Fruit fly (Drosophila melanogaster) whole organism, embryonic: ENCODE results near the gene CG6431.
A peak's percentile ranks its signal among the peaks of the same experiment; 100 is the strongest.

Experiments used
- BEAF-32 ChIP-seq: fragments of 200-800 bp; sonication (Bioruptor generic); optimal IDR thresholded peaks from 3 replicates; lab custom pipeline; 2017; ENCODE audit warnings: missing biosample characterization, missing genetic modification characterization, mild to moderate bottlenecking, moderate library complexity, missing genetic modification reagents
- Bgb ChIP-seq: fragments of 200-800 bp; sonication (Bioruptor generic); IDR thresholded peaks from 2 replicates; pipeline ENCODE4 v1.3.6; 2022; ENCODE audit warnings: missing biosample characterization, missing genetic modification characterization; ENCODE audit not compliant: partially characterized antibody
- Blimp-1 ChIP-seq: fragments of 200-800 bp; sonication (Bioruptor generic); optimal IDR thresholded peaks from 3 replicates; lab custom pipeline; 2018; ENCODE audit warnings: missing biosample characterization, missing genetic modification characterization, mild to moderate bottlenecking, moderate library complexity, missing genetic modification reagents
- CG12659 ChIP-seq: fragments of 200-800 bp; sonication (Bioruptor generic); optimal IDR thresholded peaks from 3 replicates; lab custom pipeline; 2017; ENCODE audit warnings: mild to moderate bottlenecking, missing biosample characterization, missing genetic modification reagents, missing genetic modification characterization
- CG14441 ChIP-seq: fragments of 200-800 bp; sonication (Bioruptor generic); IDR thresholded peaks from 2 replicates; pipeline ENCODE4 v1.3.6; 2022; ENCODE audit warnings: missing biosample characterization, missing genetic modification characterization
- CG17802 ChIP-seq: fragments of 200-800 bp; sonication (Bioruptor generic); optimal IDR thresholded peaks from 2 replicates; lab custom pipeline; 2018; ENCODE audit warnings: missing biosample characterization, mild to moderate bottlenecking, missing genetic modification characterization, moderate library complexity
- CG31441 ChIP-seq: fragments of 200-800 bp; sonication (Bioruptor generic); IDR thresholded peaks from 2 replicates; pipeline ENCODE4 v1.3.6; 2022; ENCODE audit warnings: missing biosample characterization, missing genetic modification characterization
- CG3163 ChIP-seq: fragments of 200-800 bp; sonication (Bioruptor generic); optimal IDR thresholded peaks from 3 replicates; lab custom pipeline; 2016; ENCODE audit warnings: missing biosample characterization, missing genetic modification characterization
- CG32532 ChIP-seq: fragments of 200-800 bp; sonication (Bioruptor generic); IDR thresholded peaks from 2 replicates; pipeline ENCODE4 v1.3.6; 2022; ENCODE audit warnings: missing biosample characterization, missing genetic modification characterization
- CG3281 ChIP-seq: fragments of 200-800 bp; sonication (Bioruptor generic); optimal IDR thresholded peaks from 3 replicates; lab custom pipeline; 2017; ENCODE audit warnings: missing biosample characterization, mild to moderate bottlenecking, missing genetic modification characterization
- CG3995 ChIP-seq: fragments of 200-800 bp; sonication (Bioruptor generic); optimal IDR thresholded peaks from 3 replicates; lab custom pipeline; 2016; ENCODE audit warnings: missing biosample characterization, missing genetic modification characterization
- Fer3 ChIP-seq: fragments of 200-800 bp; sonication (Bioruptor generic); optimal IDR thresholded peaks from 2 replicates; lab custom pipeline; 2018; ENCODE audit warnings: missing biosample characterization, mild to moderate bottlenecking, missing genetic modification characterization, moderate library complexity
- HLHmδ ChIP-seq: fragments of 200-800 bp; sonication (Bioruptor generic); optimal IDR thresholded peaks from 2 replicates; lab custom pipeline; 2018; ENCODE audit warnings: missing biosample characterization, mild to moderate bottlenecking, missing genetic modification characterization, moderate library complexity
- MTF-1 ChIP-seq: fragments of 200-800 bp; sonication (Bioruptor generic); optimal IDR thresholded peaks from 2 replicates; lab custom pipeline; 2018; ENCODE audit warnings: missing biosample characterization, mild to moderate bottlenecking, missing genetic modification characterization, borderline replicate concordance
- NC2β ChIP-seq: fragments of 200-800 bp; sonication (Bioruptor generic); optimal IDR thresholded peaks from 2 replicates; lab custom pipeline; 2016; ENCODE audit warnings: missing biosample characterization, missing genetic modification characterization
- Pdp1 ChIP-seq, 2 experiments: fragments of 200-800 bp; sonication (Bioruptor generic); optimal IDR thresholded peaks; 3 replicates each; lab custom pipeline; 2016; ENCODE audit warnings: missing biosample characterization in 2 of 2, missing genetic modification characterization in 2 of 2, mild to moderate bottlenecking in 1 of 2, moderate library complexity in 1 of 2
- Poxn ChIP-seq: fragments of 200-800 bp; sonication (Bioruptor generic); IDR thresholded peaks from 2 replicates; pipeline ENCODE4 v1.3.6; 2022; ENCODE audit warnings: missing biosample characterization, missing genetic modification characterization
- Ptx1 ChIP-seq: fragments of 200-800 bp; sonication (Bioruptor generic); IDR thresholded peaks from 2 replicates; pipeline ENCODE4 v1.3.6; 2022; ENCODE audit warnings: missing biosample characterization, missing genetic modification characterization
- Spps ChIP-seq: fragments of 200-800 bp; sonication (Bioruptor generic); optimal IDR thresholded peaks from 2 replicates; lab custom pipeline; 2018; ENCODE audit warnings: missing biosample characterization, mild to moderate bottlenecking, missing genetic modification characterization
- Vsx1 ChIP-seq: fragments of 200-800 bp; sonication (Bioruptor generic); optimal IDR thresholded peaks from 2 replicates; lab custom pipeline; 2017; ENCODE audit warnings: missing biosample characterization, mild to moderate bottlenecking, missing genetic modification characterization, missing genetic modification reagents
- bsh ChIP-seq, 2 experiments: fragments of 200-800 bp; sonication (Bioruptor generic); optimal IDR thresholded peaks; 2 replicates each; lab custom pipeline; 2017 to 2018; ENCODE audit warnings: mild to moderate bottlenecking in 2 of 2, missing biosample characterization in 2 of 2, missing genetic modification characterization in 2 of 2, moderate library complexity in 1 of 2
- caup ChIP-seq: fragments of 200-800 bp; sonication (Bioruptor generic); optimal IDR thresholded peaks from 3 replicates; lab custom pipeline; 2017; ENCODE audit warnings: missing biosample characterization, mild to moderate bottlenecking, missing genetic modification characterization, moderate library complexity; ENCODE audit not compliant: severe bottlenecking
- chn ChIP-seq: fragments of 200-800 bp; sonication (Bioruptor generic); optimal IDR thresholded peaks from 2 replicates; lab custom pipeline; 2016; ENCODE audit warnings: missing biosample characterization, missing genetic modification characterization
- croc ChIP-seq: fragments of 200-800 bp; sonication (Bioruptor generic); conservative IDR thresholded peaks from 3 replicates; pipeline ENCODE4 v1.3.6; 2022; ENCODE audit warnings: missing biosample characterization, missing genetic modification characterization
- dati ChIP-seq: fragments of 200-800 bp; sonication (Bioruptor generic); IDR thresholded peaks from 2 replicates; pipeline ENCODE4 v1.3.6; 2022; ENCODE audit warnings: missing biosample characterization, missing genetic modification characterization
- ems ChIP-seq: fragments of 200-800 bp; sonication (Bioruptor generic); optimal IDR thresholded peaks from 3 replicates; lab custom pipeline; 2016; ENCODE audit warnings: missing biosample characterization, missing genetic modification characterization
- eve ChIP-seq, 2 experiments: fragments of >200 bp; optimal IDR thresholded peaks; 2 replicates each; lab custom pipeline; 2017; ENCODE audit warnings: missing biosample characterization in 2 of 2, missing genetic modification characterization in 2 of 2
- exex ChIP-seq: fragments of 200-800 bp; sonication (Bioruptor generic); optimal IDR thresholded peaks from 4 replicates; lab custom pipeline; 2018; ENCODE audit warnings: missing biosample characterization, mild to moderate bottlenecking, missing genetic modification characterization, moderate library complexity
- gcm ChIP-seq: fragments of 200-800 bp; sonication (Bioruptor generic); optimal IDR thresholded peaks from 2 replicates; lab custom pipeline; 2019; ENCODE audit warnings: missing biosample characterization, mild to moderate bottlenecking, missing genetic modification characterization, moderate library complexity
- gcm2 ChIP-seq: fragments of 200-800 bp; sonication (Bioruptor generic); optimal IDR thresholded peaks from 2 replicates; lab custom pipeline; 2016; ENCODE audit warnings: missing biosample characterization, missing genetic modification characterization
- h ChIP-seq: fragments of >200 bp; optimal IDR thresholded peaks from 2 replicates; lab custom pipeline; 2017
- hkb ChIP-seq, 2 experiments: fragments of 200-800 bp in 1 of 2; fragments of >200 bp in 1 of 2; sonication (Bioruptor generic) in 1 of 2; IDR thresholded peaks in 1 of 2; optimal IDR thresholded peaks in 1 of 2; 2 replicates each; pipeline versions ENCODE4 v1.3.6 to Lab custom; 2017 to 2022; ENCODE audit warnings: missing biosample characterization in 1 of 2, missing genetic modification characterization in 1 of 2
- inv ChIP-seq: fragments of 200-800 bp; sonication (Bioruptor generic); IDR thresholded peaks from 2 replicates; pipeline ENCODE4 v1.3.6; 2022; ENCODE audit warnings: missing biosample characterization, missing genetic modification characterization; ENCODE audit not compliant: partially characterized antibody
- mam ChIP-seq: fragments of 200-800 bp; sonication (Bioruptor generic); optimal IDR thresholded peaks from 3 replicates; lab custom pipeline; 2016; ENCODE audit warnings: missing biosample characterization, missing genetic modification characterization
- nerfin-2 ChIP-seq: fragments of 200-800 bp; sonication (Bioruptor generic); IDR thresholded peaks from 2 replicates; pipeline ENCODE4 v1.3.6; 2022; ENCODE audit warnings: missing biosample characterization, missing genetic modification characterization; ENCODE audit not compliant: partially characterized antibody
- pan ChIP-seq, 4 experiments: fragments of >200 bp in 3 of 4; fragments of 200-800 bp in 1 of 4; sonication (Bioruptor generic) in 1 of 4; optimal IDR thresholded peaks in 3 of 4; IDR thresholded peaks in 1 of 4; 2 replicates each; pipeline versions ENCODE4 v1.3.6 to Lab custom; 2017 to 2022; ENCODE audit warnings: missing biosample characterization in 2 of 4, missing genetic modification characterization in 2 of 4, mixed read lengths in 1 of 4
- pum ChIP-seq: fragments of 200-800 bp; sonication (Bioruptor generic); optimal IDR thresholded peaks from 2 replicates; lab custom pipeline; 2016; ENCODE audit warnings: missing biosample characterization, missing genetic modification characterization
- ro ChIP-seq: fragments of 200-800 bp; sonication (Bioruptor generic); IDR thresholded peaks from 2 replicates; pipeline ENCODE4 v1.3.6; 2022; ENCODE audit warnings: missing biosample characterization, missing genetic modification characterization
- salm ChIP-seq: fragments of 200-800 bp; sonication (Bioruptor generic); optimal IDR thresholded peaks from 2 replicates; lab custom pipeline; 2018; ENCODE audit warnings: missing biosample characterization, mild to moderate bottlenecking, missing genetic modification characterization
- sim ChIP-seq: fragments of 200-800 bp; sonication (Bioruptor generic); IDR thresholded peaks from 2 replicates; pipeline ENCODE4 v1.3.6; 2022; ENCODE audit warnings: missing biosample characterization, missing genetic modification characterization
- slou ChIP-seq: fragments of 200-800 bp; sonication (Bioruptor generic); optimal IDR thresholded peaks from 3 replicates; lab custom pipeline; 2016; ENCODE audit warnings: missing biosample characterization, missing genetic modification characterization
- sqz ChIP-seq: fragments of 200-800 bp; sonication (Bioruptor generic); optimal IDR thresholded peaks from 3 replicates; lab custom pipeline; 2018; ENCODE audit warnings: missing biosample characterization, mild to moderate bottlenecking, missing genetic modification characterization
- sr ChIP-seq: fragments of 200-800 bp; sonication (Bioruptor generic); IDR thresholded peaks from 3 replicates; pipeline ENCODE4 v1.3.6; 2022; ENCODE audit warnings: missing biosample characterization, missing genetic modification characterization
- vfl ChIP-seq: fragments of 200-800 bp; sonication (Bioruptor generic); optimal IDR thresholded peaks from 2 replicates; lab custom pipeline; 2016; ENCODE audit warnings: missing biosample characterization, missing genetic modification characterization
- wor ChIP-seq: fragments of 200-800 bp; sonication (Bioruptor generic); IDR thresholded peaks from 2 replicates; pipeline ENCODE4 v1.3.6; 2022; ENCODE audit warnings: missing biosample characterization, missing genetic modification characterization
- zen ChIP-seq: fragments of 200-800 bp; sonication (Bioruptor generic); optimal IDR thresholded peaks from 3 replicates; lab custom pipeline; 2018; ENCODE audit warnings: missing biosample characterization, mild to moderate bottlenecking, missing genetic modification characterization, moderate library complexity
- zf30C ChIP-seq: fragments of 200-800 bp; sonication (Bioruptor generic); optimal IDR thresholded peaks from 3 replicates; lab custom pipeline; 2018; ENCODE audit warnings: missing biosample characterization, mild to moderate bottlenecking, missing genetic modification characterization

Gene CG6431

DNA sequence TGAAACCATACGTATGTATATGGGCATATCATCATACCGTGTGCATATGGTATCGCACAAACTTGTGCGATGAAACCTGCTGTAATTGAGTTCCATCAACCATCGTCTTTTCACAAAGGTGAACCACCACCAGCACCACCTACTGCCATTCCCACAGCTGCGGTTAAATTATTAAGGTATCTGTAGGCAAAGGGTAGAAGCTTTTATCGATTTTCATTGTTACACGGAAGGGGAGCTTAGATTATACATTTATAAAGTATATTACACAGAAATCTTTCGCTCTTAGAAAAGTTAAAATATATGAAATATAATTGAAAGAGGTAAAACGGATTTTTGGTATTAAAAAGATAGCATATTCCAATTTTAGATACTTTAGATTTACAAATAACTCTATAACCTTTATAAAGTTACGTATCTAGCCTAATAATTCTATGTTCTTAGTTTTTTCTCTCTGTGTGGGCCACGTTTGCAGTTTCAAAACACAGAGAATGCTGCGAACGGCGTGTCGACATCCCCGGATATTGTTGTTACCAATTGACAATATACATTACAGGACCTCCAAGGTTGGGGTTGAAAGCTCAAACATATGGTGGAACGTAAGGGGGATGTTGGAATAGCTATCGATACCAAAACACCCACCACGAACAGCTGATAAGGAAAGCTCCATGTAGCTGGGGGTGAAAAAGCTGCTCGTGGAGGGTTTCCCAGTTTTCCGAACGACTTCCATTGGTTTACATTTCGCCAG lies 36.6 kb downstream of the CG6431 start, which contains the start of gene CG6495 (continued):
- no peak for TF ChIP-seq chn
- TF ChIP-seq salm = peak; percentile 34
- TF ChIP-seq BEAF-32 = no peak
- TF ChIP-seq CG12659 (GFP tag; lab: Kevin White, UChicago) = peak; percentile 65
- no peak for TF ChIP-seq HLHmδ (GFP tag; lab: Kevin White, UChicago)
- no peak for TF ChIP-seq dati (GFP tag; lab: Robert Waterston, UW)
- no peak for TF ChIP-seq eve (GFP tag; optimal IDR thresholded peaks at IDR 0.05; lab: Kevin White, UChicago)
- TF ChIP-seq croc = peak; percentile 30; the same call in 2 of the 3 replicates
- TF ChIP-seq zf30C (GFP tag; lab: Kevin White, UChicago) = peak; percentile 55
- peak; percentile 40 for TF ChIP-seq exex (tag; lab: Kevin White, UChicago)
- TF ChIP-seq inv = no peak
- TF ChIP-seq h = no peak
- TF ChIP-seq Blimp-1 (GFP tag; lab: Kevin White, UChicago) = peak; percentile 59
- no peak for TF ChIP-seq hkb (optimal IDR thresholded peaks at IDR 0.05; lab: Kevin White, UChicago)
- peak; percentile 62 for TF ChIP-seq hkb (GFP tag; IDR thresholded peaks at IDR 0.05; lab: Robert Waterston, UW)
- TF ChIP-seq ems (GFP tag; lab: Kevin White, UChicago) = peak; percentile 5
- TF ChIP-seq mam (GFP tag; lab: Kevin White, UChicago) = peak; percentile 23
- TF ChIP-seq CG3163 (GFP tag; lab: Kevin White, UChicago) = no peak
- TF ChIP-seq CG14441 (GFP tag; lab: Robert Waterston, UW) = peak; percentile 21; the same call in 1 of the 2 replicates
- TF ChIP-seq Vsx1 (GFP tag; lab: Kevin White, UChicago) = peak; percentile 17
- peak; percentile 53 for TF ChIP-seq CG3281 (GFP tag; lab: Kevin White, UChicago)
- TF ChIP-seq sqz (GFP tag; lab: Kevin White, UChicago) = no peak
- no peak; the same call in 1 of the 2 replicates for TF ChIP-seq Bgb (GFP tag; lab: Robert Waterston, UW)
- TF ChIP-seq caup (GFP tag; lab: Kevin White, UChicago) = peak; percentile 62
- peak; percentile 56 for TF ChIP-seq Fer3 (tag; lab: Kevin White, UChicago)
- peak in 1 of 2 experiments; percentile 15 for TF ChIP-seq Pdp1 (GFP tag; optimal IDR thresholded peaks at IDR 0.05; lab: Kevin White, UChicago)
- TF ChIP-seq gcm2 = no peak
- no peak for TF ChIP-seq vfl (GFP tag; lab: Kevin White, UChicago)
- no peak for TF ChIP-seq MTF-1 (GFP tag; lab: Kevin White, UChicago)
- TF ChIP-seq CG31441 = peak; percentile 80
- TF ChIP-seq slou (GFP tag; lab: Kevin White, UChicago) = peak; percentile 34
- no peak for TF ChIP-seq CG17802
- peak; percentile 53; the same call in 1 of the 2 replicates for TF ChIP-seq Ptx1 (GFP tag; lab: Robert Waterston, UW)
- TF ChIP-seq pum (GFP tag; lab: Kevin White, UChicago) = no peak
- TF ChIP-seq nerfin-2 (GFP tag; lab: Robert Waterston, UW) = no peak
- TF ChIP-seq wor = no peak
- no peak for TF ChIP-seq sr
- TF ChIP-seq CG32532 (GFP tag; lab: Robert Waterston, UW) = peak; percentile 56; the same call in 1 of the 2 replicates
- no peak for TF ChIP-seq zen
- peak in 1 of 2 experiments; percentile 69 for TF ChIP-seq bsh (GFP tag; optimal IDR thresholded peaks at IDR 0.05; lab: Kevin White, UChicago)
- no peak for TF ChIP-seq ro
- TF ChIP-seq CG3995 (GFP tag; lab: Kevin White, UChicago) = no peak
- TF ChIP-seq Poxn = no peak
- TF ChIP-seq pan (optimal IDR thresholded peaks at IDR 0.05; lab: Kevin White, UChicago) = no peak
- TF ChIP-seq pan (GFP tag; optimal IDR thresholded peaks at IDR 0.05 in 1 of 2, IDR thresholded peaks at IDR 0.05 in 1 of 2) = peak in 1 of 2 experiments; percentile 29
- no peak for TF ChIP-seq NC2β (GFP tag; lab: Kevin White, UChicago)
- no peak for TF ChIP-seq Spps (tag; lab: Kevin White, UChicago)
- no peak for TF ChIP-seq sim (GFP tag; lab: Robert Waterston, UW)
- TF ChIP-seq gcm (GFP tag; lab: Kevin White, UChicago) = peak; percentile 58
